Fruit fly (Drosophila melanogaster): ENCODE results near the gene CG42366.

CG42366 gene

dm6 chr2L:9911783-9912182 lies 13.2 kb upstream of the CG42366 start:
- no peak for TF ChIP-seq rn (GFP tag; IDR thresholded peaks at IDR 0.05)
- TF ChIP-seq CG4496 (GFP tag; IDR thresholded peaks at IDR 0.05), result peak; percentile 73
- TF ChIP-seq Pif1B (GFP tag; optimal IDR thresholded peaks at IDR 0.05), result no peak
- TF ChIP-seq Ets98B (GFP tag; IDR thresholded peaks at IDR 0.05), result peak; percentile 76
- TF ChIP-seq CG10348 (GFP tag; IDR thresholded peaks at IDR 0.05), result no peak
- TF ChIP-seq fd96Ca (GFP tag; IDR thresholded peaks at IDR 0.05), result peak; percentile 63; the same call in 2 of the 3 replicates
- TF ChIP-seq CG17806 (tag; optimal IDR thresholded peaks at IDR 0.05), result peak; percentile 5
- TF ChIP-seq EcR (GFP tag; optimal IDR thresholded peaks at IDR 0.05), result no peak
- no peak for TF ChIP-seq CG9948 (tag; optimal IDR thresholded peaks at IDR 0.05)
- no peak for TF ChIP-seq D1 (tag; optimal IDR thresholded peaks at IDR 0.05)
- TF ChIP-seq CG13204 (GFP tag; optimal IDR thresholded peaks at IDR 0.05), result no peak
- TF ChIP-seq Snoo (tag; optimal IDR thresholded peaks at IDR 0.05), result peak; percentile 10
- TF ChIP-seq CG8301 (tag; optimal IDR thresholded peaks at IDR 0.05), result peak; percentile 0
- TF ChIP-seq CG8159 (tag; optimal IDR thresholded peaks at IDR 0.05), result no peak
- no peak for TF ChIP-seq gl (tag; optimal IDR thresholded peaks at IDR 0.05)
- peak; percentile 50; the same call in 1 of the 2 replicates for TF ChIP-seq CG32121 (GFP tag; IDR thresholded peaks at IDR 0.05)
- peak; percentile 39 for TF ChIP-seq Pif1A (GFP tag; optimal IDR thresholded peaks at IDR 0.05)
- TF ChIP-seq CG14655 (GFP tag; optimal IDR thresholded peaks at IDR 0.05), result no peak
- no peak for TF ChIP-seq CG15710 (tag; optimal IDR thresholded peaks at IDR 0.05)
- TF ChIP-seq CG12605 (GFP tag; IDR thresholded peaks at IDR 0.05), result 0 out of 2 replicates have a peak, but pooled peaks have one; percentile 17
- TF ChIP-seq CG34367 (tag; optimal IDR thresholded peaks at IDR 0.05), result no peak

dm6 chr2L:9912570-9913260 lies 12.2 kb upstream of the CG42366 start, which contains the start of the genes Etl1 and Srp54:
TSS of gene Etl1 (minus strand) at chr2L:9912608.
TSS of gene Srp54 (plus strand) at chr2L:9912911.
- TF ChIP-seq EcR (GFP tag; optimal IDR thresholded peaks at IDR 0.05), result no peak
- TF ChIP-seq CG17806 (tag; optimal IDR thresholded peaks at IDR 0.05), result no peak
- TF ChIP-seq CG15710 (tag; optimal IDR thresholded peaks at IDR 0.05), result no peak
- TF ChIP-seq CG10348 (GFP tag; IDR thresholded peaks at IDR 0.05), result no peak
- no peak for TF ChIP-seq fd96Ca (GFP tag; IDR thresholded peaks at IDR 0.05)
- no peak for TF ChIP-seq CG4496 (GFP tag; IDR thresholded peaks at IDR 0.05)
- no peak for TF ChIP-seq CG34367 (tag; optimal IDR thresholded peaks at IDR 0.05)
- TF ChIP-seq Snoo (tag; optimal IDR thresholded peaks at IDR 0.05), result no peak

- TF ChIP-seq CG14655 (GFP tag; optimal IDR thresholded peaks at IDR 0.05) (peak; percentile 98), Pif1A (GFP tag; optimal IDR thresholded peaks at IDR 0.05) (peak; percentile 98), D1 (tag; optimal IDR thresholded peaks at IDR 0.05) (peak; percentile 54), Snoo (tag; optimal IDR thresholded peaks at IDR 0.05) (peak; percentile 98), CG10348 (GFP tag; IDR thresholded peaks at IDR 0.05) (no peak), fd96Ca (GFP tag; IDR thresholded peaks at IDR 0.05) (peak; percentile 92), gl (tag; optimal IDR thresholded peaks at IDR 0.05) (peak; percentile 100), CG8301 (tag; optimal IDR thresholded peaks at IDR 0.05) (peak; percentile 96), CG12605 (GFP tag; IDR thresholded peaks at IDR 0.05) (peak; percentile 97), Pif1B (GFP tag; optimal IDR thresholded peaks at IDR 0.05) (peak; percentile 99), rn (GFP tag; IDR thresholded peaks at IDR 0.05) (peak; percentile 66; the same call in 1 of the 2 replicates), CG13204 (GFP tag; optimal IDR thresholded peaks at IDR 0.05) (peak; percentile 100), CG15710 (tag; optimal IDR thresholded peaks at IDR 0.05) (peak; percentile 87), EcR (GFP tag; optimal IDR thresholded peaks at IDR 0.05) (peak; percentile 81), CG17806 (tag; optimal IDR thresholded peaks at IDR 0.05) (peak; percentile 89), CG8159 (tag; optimal IDR thresholded peaks at IDR 0.05) (peak; percentile 93), Ets98B (GFP tag; IDR thresholded peaks at IDR 0.05) (peak; percentile 91), CG9948 (tag; optimal IDR thresholded peaks at IDR 0.05) (peak; percentile 77), CG32121 (GFP tag; IDR thresholded peaks at IDR 0.05) (peak; percentile 96), CG34367 (tag; optimal IDR thresholded peaks at IDR 0.05) (peak; percentile 94), CG4496 (GFP tag; IDR thresholded peaks at IDR 0.05) (peak; percentile 92)
These were observed 9.7 kb upstream of the CG42366 start, which contains the start of gene yip2 for dm6 chr2L:9915011-9915850. TSS of gene yip2 (plus strand) at chr2L:9915253.

- TF ChIP-seq CG15710 (tag; optimal IDR thresholded peaks at IDR 0.05) (peak; percentile 55), rn (GFP tag; IDR thresholded peaks at IDR 0.05) (no peak), CG32121 (GFP tag; IDR thresholded peaks at IDR 0.05) (peak; percentile 76), D1 (tag; optimal IDR thresholded peaks at IDR 0.05) (no peak), EcR (GFP tag; optimal IDR thresholded peaks at IDR 0.05) (peak; percentile 10), Snoo (tag; optimal IDR thresholded peaks at IDR 0.05) (peak; percentile 44), CG13204 (GFP tag; optimal IDR thresholded peaks at IDR 0.05) (peak; percentile 42), CG14655 (GFP tag; optimal IDR thresholded peaks at IDR 0.05) (peak; percentile 78), Pif1A (GFP tag; optimal IDR thresholded peaks at IDR 0.05) (peak; percentile 82), gl (tag; optimal IDR thresholded peaks at IDR 0.05) (peak; percentile 81), Pif1B (GFP tag; optimal IDR thresholded peaks at IDR 0.05) (peak; percentile 69), CG12605 (GFP tag; IDR thresholded peaks at IDR 0.05) (peak; percentile 80), CG9948 (tag; optimal IDR thresholded peaks at IDR 0.05) (peak; percentile 58), CG17806 (tag; optimal IDR thresholded peaks at IDR 0.05) (peak; percentile 42), CG8301 (tag; optimal IDR thresholded peaks at IDR 0.05) (peak; percentile 63), CG4496 (GFP tag; IDR thresholded peaks at IDR 0.05) (peak; percentile 39), CG8159 (tag; optimal IDR thresholded peaks at IDR 0.05) (peak; percentile 63), CG34367 (tag; optimal IDR thresholded peaks at IDR 0.05) (peak; percentile 2), CG10348 (GFP tag; IDR thresholded peaks at IDR 0.05) (no peak), fd96Ca (GFP tag; IDR thresholded peaks at IDR 0.05) (peak; percentile 43; the same call in 1 of the 3 replicates), Ets98B (GFP tag; IDR thresholded peaks at IDR 0.05) (peak; percentile 78)
These were observed 6.7 kb upstream of the CG42366 start, which contains the start of the genes CG5885 and CG4598 for dm6 chr2L:9918020-9918959. TSS of gene CG5885 (minus strand) at chr2L:9918330. TSS of gene CG4598 (plus strand) at chr2L:9918618.

Data from whole organism, pupa.